Worm (Caenorhabditis elegans) whole organism, early embryonic: ENCODE results near the gene clec-43.
"Not testable (repeated sequence)": the region's sequence is repeated elsewhere in the genome, so short reads cannot be mapped to it uniquely, and the experiment has no call there.

Source experiments
- B0310.2 ChIP-seq: sonication (generic microtip); optimal IDR thresholded peaks from 2 replicates; lab custom pipeline; 2016; ENCODE audit warnings: mild to moderate bottlenecking, missing genetic modification characterization, missing compliant biosample characterization
- F13C5.2 ChIP-seq: sonication (generic microtip); optimal IDR thresholded peaks from 2 replicates; lab custom pipeline; 2017; ENCODE audit warnings: mild to moderate bottlenecking, missing genetic modification characterization, inconsistent platforms, missing compliant biosample characterization
- aly-1 ChIP-seq: sonication (generic microtip); optimal IDR thresholded peaks from 2 replicates; lab custom pipeline; 2016; ENCODE audit warnings: missing genetic modification characterization, missing compliant biosample characterization
- ama-1 ChIP-seq: fragments of 150-350 bp; optimal IDR thresholded peaks from 2 replicates; lab custom pipeline; 2014
- ceh-13 ChIP-seq: fragments of 200-800 bp; sonication (Bioruptor generic); optimal IDR thresholded peaks from 2 replicates; lab custom pipeline; 2018; ENCODE audit warnings: mild to moderate bottlenecking, missing genetic modification characterization, missing compliant biosample characterization
- ceh-36 ChIP-seq: sonication (generic microtip); optimal IDR thresholded peaks from 2 replicates; lab custom pipeline; 2016; ENCODE audit warnings: missing genetic modification characterization, inconsistent platforms, missing compliant biosample characterization
- ets-7 ChIP-seq: sonication (generic microtip); optimal IDR thresholded peaks from 2 replicates; lab custom pipeline; 2016; ENCODE audit warnings: missing genotype, missing genetic modification characterization, missing compliant biosample characterization
- flt-1 ChIP-seq: fragments of 200-800 bp; sonication (Bioruptor generic); IDR thresholded peaks from 2 replicates; pipeline ENCODE4 v1.3.6; 2022; ENCODE audit warnings: missing genetic modification characterization, missing compliant biosample characterization
- hnd-1 ChIP-seq: sonication (generic microtip); optimal IDR thresholded peaks from 2 replicates; lab custom pipeline; 2016; ENCODE audit warnings: missing genetic modification characterization, missing compliant biosample characterization
- pes-1 ChIP-seq: fragments of 200-800 bp; sonication (Bioruptor generic); IDR thresholded peaks from 2 replicates; pipeline ENCODE4 v1.3.6; 2022; ENCODE audit warnings: missing genetic modification reagents, missing genetic modification characterization, missing compliant biosample characterization
- sea-1 ChIP-seq: fragments of 200-800 bp; sonication (Bioruptor generic); conservative IDR thresholded peaks from 2 replicates; pipeline ENCODE4 v1.3.6; 2022; ENCODE audit warnings: missing genetic modification characterization, missing compliant biosample characterization
- tbx-11 ChIP-seq: fragments of 200-800 bp; sonication (Bioruptor generic); IDR thresholded peaks from 2 replicates; pipeline ENCODE4 v1.3.6; 2022; ENCODE audit warnings: missing genetic modification characterization, missing compliant biosample characterization
- tbx-37 ChIP-seq: fragments of 200-800 bp; sonication (Bioruptor generic); conservative IDR thresholded peaks from 2 replicates; pipeline ENCODE4 v1.3.6; 2022; ENCODE audit warnings: missing genetic modification reagents, missing genetic modification characterization, missing compliant biosample characterization
- tra-4 ChIP-seq: sonication (generic microtip); optimal IDR thresholded peaks from 2 replicates; lab custom pipeline; 2017; ENCODE audit warnings: missing genetic modification characterization, missing compliant biosample characterization

DNA sequence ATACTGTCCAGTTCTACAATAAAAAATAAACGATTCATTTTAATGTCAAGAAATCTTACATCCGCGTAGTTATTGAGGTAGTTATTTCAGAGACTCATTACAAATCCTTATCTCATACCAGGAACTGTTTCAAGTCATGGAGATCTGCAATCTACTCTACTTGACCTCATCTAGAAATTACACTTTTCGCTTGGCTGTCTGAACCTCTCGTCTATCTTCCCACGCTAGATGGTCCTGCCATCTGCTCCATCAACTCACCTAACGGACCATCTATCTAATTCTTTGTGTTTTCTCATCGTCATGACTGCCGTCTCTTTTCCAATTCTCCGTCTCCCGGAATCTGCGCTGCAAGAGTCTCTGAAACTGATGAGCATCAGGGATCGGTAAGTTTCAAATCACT, 50.4 kb downstream of the clec-43 start, which contains the start of gene F45D11.7:
- not testable (repeated sequence) for TF ChIP-seq ama-1; tbx-37 (GFP tag; lab: Robert Waterston, UW); hnd-1 (tag; lab: Kevin White, UChicago); tbx-11 (GFP tag; lab: Robert Waterston, UW); sea-1; pes-1 (GFP tag; lab: Robert Waterston, UW); flt-1 (GFP tag; lab: Robert Waterston, UW); aly-1 (tag; lab: Kevin White, UChicago); ets-7 (tag; lab: Kevin White, UChicago); B0310.2; ceh-13 (GFP tag; lab: Kevin White, UChicago); F13C5.2 (tag; lab: Kevin White, UChicago); tra-4 (tag; lab: Kevin White, UChicago); ceh-36 (tag; lab: Kevin White, UChicago)
